Worm (Caenorhabditis elegans): ENCODE results near the gene F13B9.2.

F13B9.2 gene

ce11 chrX:8255433-8255832 lies 30.1 kb upstream of the F13B9.2 start:
- TF ChIP-seq nhr-25 (tag; optimal IDR thresholded peaks at IDR 0.05; ENCODE audit: borderline replicate concordance, insufficient read depth): peak; percentile 49
- peak; percentile 48 for TF ChIP-seq mxl-3 (GFP tag; optimal IDR thresholded peaks at IDR 0.05)
- no peak for TF ChIP-seq hif-1 (tag; optimal IDR thresholded peaks at IDR 0.05)
- no peak for TF ChIP-seq set-16 (GFP tag; IDR thresholded peaks at IDR 0.05)
- peak; percentile 70 for TF ChIP-seq hlh-30 (tag; optimal IDR thresholded peaks at IDR 0.05; ENCODE audit: insufficient read depth)
- TF ChIP-seq mdl-1 (tag; optimal IDR thresholded peaks at IDR 0.05): peak in 1 of 2 experiments; percentile 31
- TF ChIP-seq nhr-28 (tag; optimal IDR thresholded peaks at IDR 0.05): peak; percentile 22

ce11 chrX:8257687-8258086 lies 27.8 kb upstream of the F13B9.2 start:
- TF ChIP-seq hlh-30 (tag; optimal IDR thresholded peaks at IDR 0.05; ENCODE audit: insufficient read depth): peak; percentile 44
- TF ChIP-seq daf-16 (GFP tag; optimal IDR thresholded peaks at IDR 0.05): peak in 1 of 2 experiments; percentile 94
- TF ChIP-seq daf-16 (tag; optimal IDR thresholded peaks at IDR 0.05): no peak
- TF ChIP-seq hif-1 (tag; optimal IDR thresholded peaks at IDR 0.05): peak in 1 of 2 experiments; percentile 95
- no peak for TF ChIP-seq F10B5.3 (tag; optimal IDR thresholded peaks at IDR 0.05)
- TF ChIP-seq madf-9 (GFP tag; conservative IDR thresholded peaks at IDR 0.05): no peak

ce11 chrX:8261125-8261684 lies 24.3 kb upstream of the F13B9.2 start, which contains the start of gene M60.7:
Gene M60.7, minus strand, starts transcription at chrX:8261175.
- TF ChIP-seq set-16 (GFP tag; IDR thresholded peaks at IDR 0.05) (peak; percentile 61; the same call in 1 of the 2 replicates), ceh-28 (tag; optimal IDR thresholded peaks at IDR 0.05) (no peak), Y75B8A.6 (GFP tag; IDR thresholded peaks at IDR 0.05) (no peak), ces-1 (GFP tag; optimal IDR thresholded peaks at IDR 0.05) (no peak), hlh-30 (tag; optimal IDR thresholded peaks at IDR 0.05; ENCODE audit: insufficient read depth) (no peak), unc-130 (GFP tag; optimal IDR thresholded peaks at IDR 0.05) (no peak), unc-62 (GFP tag; optimal IDR thresholded peaks at IDR 0.05 in 1 of 2) (peak in 1 of 2 experiments; percentile 80), unc-62 (tag; optimal IDR thresholded peaks at IDR 0.05) (no peak), hlh-11 (tag; optimal IDR thresholded peaks at IDR 0.05) (peak; percentile 52), F26F4.8 (GFP tag; conservative IDR thresholded peaks at IDR 0.05) (no peak)

ce11 chrX:8262734-8263133 lies 22.7 kb upstream of the F13B9.2 start:
- TF ChIP-seq nhr-11 (tag; optimal IDR thresholded peaks at IDR 0.05) (no peak), ceh-20 (GFP tag; IDR thresholded peaks at IDR 0.05) (0 out of 2 replicates have a peak, but pooled peaks have one; percentile 42), Y5F2A.4 (GFP tag; optimal IDR thresholded peaks at IDR 0.05) (no peak), ZK337.2 (GFP tag; IDR thresholded peaks at IDR 0.05) (no peak), snpc-4 (tag; optimal IDR thresholded peaks at IDR 0.05) (no peak), Y48G9A.11 (GFP tag; IDR thresholded peaks at IDR 0.05) (no peak), madf-9 (GFP tag; conservative IDR thresholded peaks at IDR 0.05) (no peak), cey-2 (tag; optimal IDR thresholded peaks at IDR 0.05; ENCODE audit: borderline replicate concordance, insufficient read depth) (no peak), unc-62 (GFP tag; optimal IDR thresholded peaks at IDR 0.05 in 1 of 2) (no peak), unc-62 (tag; optimal IDR thresholded peaks at IDR 0.05) (no peak), mxl-2 (GFP tag; conservative IDR thresholded peaks at IDR 0.05) (no peak), nhr-76 (tag; optimal IDR thresholded peaks at IDR 0.05) (no peak), D1046.2 (GFP tag; IDR thresholded peaks at IDR 0.05) (0 out of 2 replicates have a peak, but pooled peaks have one; percentile 55), unc-39 (tag; optimal IDR thresholded peaks at IDR 0.05) (no peak), duxl-1 (tag; optimal IDR thresholded peaks at IDR 0.05; ENCODE audit: poor library complexity) (no peak), egl-43 (GFP tag; IDR thresholded peaks at IDR 0.05) (no peak), aha-1 (tag) (no peak), nhr-77 (tag; optimal IDR thresholded peaks at IDR 0.05) (no peak), hlh-30 (tag; optimal IDR thresholded peaks at IDR 0.05; ENCODE audit: insufficient read depth) (peak; percentile 55), dpl-1 (GFP tag; optimal IDR thresholded peaks at IDR 0.05) (no peak)

Data from whole organism, L4 larva.